Fruit fly (Drosophila melanogaster) Kc167 (cell line): ENCODE results near the gene CG7191.

Experiments used
- Myc ChIP-seq: fragments of >200 bp; optimal IDR thresholded peaks from 2 replicates; lab custom pipeline; 2017; ENCODE audit warnings: missing external identifiers
- h ChIP-seq: fragments of >200 bp; optimal IDR thresholded peaks from 3 replicates; lab custom pipeline; 2018; ENCODE audit warnings: missing external identifiers
- insv ChIP-seq: fragments of >200 bp; optimal IDR thresholded peaks from 3 replicates; lab custom pipeline; 2018; ENCODE audit warnings: missing external identifiers
- psq ChIP-seq: fragments of >200 bp; optimal IDR thresholded peaks from 2 replicates; lab custom pipeline; 2017; ENCODE audit warnings: missing external identifiers

DNA sequence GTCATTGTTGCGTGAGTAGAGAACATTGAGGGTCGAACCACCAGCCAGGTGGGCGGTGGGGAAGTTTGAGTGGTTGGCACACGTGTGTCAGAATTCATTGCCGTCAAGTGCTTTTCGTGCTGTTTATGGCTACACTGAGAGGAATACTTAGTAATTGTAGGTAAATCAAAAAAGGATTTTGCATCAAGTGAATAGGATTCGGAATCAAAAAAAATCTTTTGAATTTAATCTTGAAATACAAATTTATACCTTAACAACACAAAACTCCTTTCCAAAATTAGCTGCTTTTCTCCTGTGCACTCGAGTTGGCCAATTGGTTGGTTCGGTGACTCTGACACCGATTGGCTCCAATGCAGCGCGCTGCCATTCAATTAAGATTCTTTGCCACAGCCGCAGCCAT is 12.9 kb upstream of the CG7191 start:
- TF ChIP-seq Myc (lab: Kevin White, UChicago) = no peak
- no peak for TF ChIP-seq psq (lab: Kevin White, UChicago)
- TF ChIP-seq insv (lab: Kevin White, UChicago) = no peak
- no peak for TF ChIP-seq h (lab: Kevin White, UChicago)
